Worm (Caenorhabditis elegans) whole organism, dauer: ENCODE data around the gene crls-1.

Experiments
- unc-62 ChIP-seq: sonication (generic microtip); optimal IDR thresholded peaks from 2 replicates; lab custom pipeline; 2017; ENCODE audit warnings: missing biosample characterization, missing genetic modification reagents, missing genetic modification characterization

Gene crls-1

DNA sequence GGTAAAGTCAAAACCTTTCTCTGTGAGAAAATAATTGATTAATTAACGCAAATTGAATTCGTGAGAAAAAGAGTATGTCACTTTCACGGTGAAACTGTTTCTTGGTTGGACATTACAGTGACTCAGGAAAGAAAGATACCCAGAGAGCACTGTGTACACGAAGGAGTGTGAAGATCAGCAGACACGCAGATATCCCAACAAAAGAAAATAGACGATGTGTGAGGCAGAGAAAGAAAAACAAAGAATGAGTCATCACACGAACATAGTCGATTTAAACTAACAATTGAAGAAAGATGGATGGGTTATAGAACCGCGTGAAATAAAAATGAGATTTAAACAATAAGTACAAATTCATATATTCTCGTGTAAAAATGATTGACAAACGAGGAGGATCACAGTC, 1.7 kb downstream of the crls-1 start:
- no peak for TF ChIP-seq unc-62 (GFP tag; lab: Kevin White, UChicago)

- TF ChIP-seq unc-62 (GFP tag; lab: Kevin White, UChicago), result no peak
These were observed 2.4 kb downstream of the crls-1 start, which contains the start of gene F23H11.4 for ce11 chrIII:907311-907710. F23H11.4 (minus strand) TSS chrIII:907539.

- TF ChIP-seq unc-62 (GFP tag; lab: Kevin White, UChicago), result no peak
These were observed 8.0 kb downstream of the crls-1 start for ce11 chrIII:901600-902250.

DNA sequence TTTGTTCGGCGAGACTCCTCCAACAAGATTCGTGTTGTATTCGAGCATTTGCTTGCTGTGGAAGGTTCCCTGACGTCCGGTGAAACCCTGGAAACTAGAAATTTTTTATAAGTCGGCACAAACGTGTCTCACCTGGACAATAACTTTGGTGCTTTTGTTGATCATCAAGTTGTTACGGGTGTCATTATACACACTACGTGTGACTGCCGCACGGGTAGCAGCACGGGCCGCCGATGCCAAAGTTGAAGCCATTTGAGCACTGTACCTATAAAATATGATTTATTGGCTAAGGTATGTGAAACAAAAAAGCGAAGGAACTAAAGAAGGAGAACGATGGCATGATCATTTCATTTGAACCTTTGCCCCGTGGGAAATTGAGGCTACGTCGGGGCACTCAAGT, 8.6 kb downstream of the crls-1 start, which contains the start of gene sucl-2:
TSS of gene sucl-2 (minus strand) at position 265 of the 400 bp plus-strand sequence.
- no peak for TF ChIP-seq unc-62 (GFP tag; lab: Kevin White, UChicago)

ce11 chrIII:900134-900533, 9.6 kb downstream of the crls-1 start:
- no peak for TF ChIP-seq unc-62 (GFP tag; lab: Kevin White, UChicago)

ce11 chrIII:896904-897303, 12.8 kb downstream of the crls-1 start:
- TF ChIP-seq unc-62 (GFP tag; lab: Kevin White, UChicago), result no peak

DNA sequence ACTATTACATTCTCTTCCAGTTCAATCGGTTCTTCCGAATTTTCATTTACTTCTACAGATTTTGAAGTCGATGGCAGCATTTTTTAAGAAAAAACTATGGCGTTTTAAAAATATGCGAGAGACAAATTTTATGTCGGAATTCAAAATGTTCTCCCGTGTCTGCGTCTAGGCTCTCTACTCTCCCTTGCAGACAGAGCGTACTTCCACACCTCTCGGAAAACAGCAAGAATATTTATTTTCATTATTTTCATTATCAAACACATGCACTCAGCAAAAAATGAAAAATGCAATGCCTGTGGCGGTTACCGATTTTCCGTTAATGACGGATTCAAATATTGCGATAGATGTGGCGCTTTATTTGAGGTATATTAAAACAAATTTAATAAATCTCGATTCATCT, 14.2 kb downstream of the crls-1 start, which contains the start of the genes ztf-18 and F23H11.2:
TSS of gene ztf-18 (minus strand) at position 188 of the 400 bp plus-strand sequence.
TSS of gene F23H11.2 (plus strand) at position 223 of the 400 bp plus-strand sequence.
- TF ChIP-seq unc-62 (GFP tag; lab: Kevin White, UChicago), result no peak

- no peak for TF ChIP-seq unc-62 (GFP tag; lab: Kevin White, UChicago)
These were observed 18.7 kb downstream of the crls-1 start, which contains the start of gene T24C4.10 for ce11 chrIII:891014-891413. T24C4.10 (minus strand) TSS chrIII:891243.

ce11 chrIII:888983-889549, 20.6 kb downstream of the crls-1 start:
- no peak for TF ChIP-seq unc-62 (GFP tag; lab: Kevin White, UChicago)

ce11 chrIII:887874-888299, 21.8 kb downstream of the crls-1 start:
- no peak for TF ChIP-seq unc-62 (GFP tag; lab: Kevin White, UChicago)

ce11 chrIII:886726-887125, 23.0 kb downstream of the crls-1 start, which contains the start of gene zer-1:
zer-1 (minus strand) TSS chrIII:886793.
- TF ChIP-seq unc-62 (GFP tag; lab: Kevin White, UChicago), result no peak

ce11 chrIII:883595-883994, 26.1 kb downstream of the crls-1 start:
- no peak for TF ChIP-seq unc-62 (GFP tag; lab: Kevin White, UChicago)

- TF ChIP-seq unc-62 (GFP tag; lab: Kevin White, UChicago), result no peak
These were observed 28.2 kb downstream of the crls-1 start for ce11 chrIII:881460-881859.

ce11 chrIII:880840-881239, 28.9 kb downstream of the crls-1 start:
- TF ChIP-seq unc-62 (GFP tag; lab: Kevin White, UChicago), result no peak

ce11 chrIII:879634-880033, 30.1 kb downstream of the crls-1 start, which contains the start of the genes T24C4.5 and ucr-2.3:
T24C4.5 (minus strand) TSS chrIII:879734.
ucr-2.3 (plus strand) TSS chrIII:879860.
- TF ChIP-seq unc-62 (GFP tag; lab: Kevin White, UChicago), result no peak

- TF ChIP-seq unc-62 (GFP tag; lab: Kevin White, UChicago), result no peak
These were observed 36.3 kb downstream of the crls-1 start, which contains the start of gene clc-19 for ce11 chrIII:873432-873831. clc-19 (minus strand) TSS chrIII:873566.
